Worm (Caenorhabditis elegans) whole organism, midembryonic: ENCODE results near the gene fipr-16.

Experiments
- flt-1 ChIP-seq: fragments of 200-800 bp; sonication (Bioruptor generic); IDR thresholded peaks from 2 replicates; pipeline ENCODE4 v1.3.6; 2022; ENCODE audit warnings: missing genetic modification characterization, missing compliant biosample characterization
- ztf-23 ChIP-seq: fragments of 200-800 bp; sonication (Bioruptor generic); IDR thresholded peaks from 2 replicates; pipeline ENCODE4 v1.3.6; 2022; ENCODE audit warnings: missing genetic modification reagents, missing genetic modification characterization, missing compliant biosample characterization

- TF ChIP-seq flt-1 (no peak), ztf-23 (GFP tag; lab: Robert Waterston, UW) (no peak)
Measured at ce11 chrIII:8628405-8628982, 37.7 kb upstream of the fipr-16 start, which contains the start of the genes polk-1 and gpr-1.
